Fruit fly (Drosophila melanogaster): Measurements from ENCODE around the gene CG32095.

The CG32095 gene

dm6 chr3L:11819639-11820456, 5.7 kb downstream of the CG32095 start (continued):
- TF ChIP-seq CG6792 (GFP tag; optimal IDR thresholded peaks at IDR 0.05) (peak; percentile 20), vri (GFP tag; optimal IDR thresholded peaks at IDR 0.05) (peak; percentile 59)

dm6 chr3L:11816641-11817040, 8.9 kb downstream of the CG32095 start:
- TF ChIP-seq CG11902 (GFP tag; optimal IDR thresholded peaks at IDR 0.05) (no peak), CG6792 (GFP tag; optimal IDR thresholded peaks at IDR 0.05) (no peak), CG8632 (GFP tag; optimal IDR thresholded peaks at IDR 0.05) (no peak), ss (GFP tag; optimal IDR thresholded peaks at IDR 0.05) (no peak), fkh (GFP tag; optimal IDR thresholded peaks at IDR 0.05) (no peak), fd85E (GFP tag; optimal IDR thresholded peaks at IDR 0.05) (no peak)

dm6 chr3L:11815220-11815797, 10.2 kb downstream of the CG32095 start, which contains the start of gene CG14130:
TSS of gene CG14130 (plus strand) at chr3L:11815444.
- TF ChIP-seq dsx (GFP tag; optimal IDR thresholded peaks at IDR 0.05; ENCODE audit: poor library complexity, severe bottlenecking) (no peak), CG32006 (GFP tag; optimal IDR thresholded peaks at IDR 0.05) (no peak), achi (GFP tag; optimal IDR thresholded peaks at IDR 0.05) (peak; percentile 71)

dm6 chr3L:11814655-11815054, 10.9 kb downstream of the CG32095 start, which contains the start of gene Cubn2:
TSS of gene Cubn2 (minus strand) at chr3L:11814755.
- TF ChIP-seq net (GFP tag; optimal IDR thresholded peaks at IDR 0.05) (no peak), cyc (GFP tag; optimal IDR thresholded peaks at IDR 0.05) (no peak), Met (GFP tag; optimal IDR thresholded peaks at IDR 0.05) (no peak), eg (GFP tag; IDR thresholded peaks at IDR 0.05) (no peak)

- TF ChIP-seq salr (GFP tag; optimal IDR thresholded peaks at IDR 0.05), result no peak
- TF ChIP-seq CG6276 (GFP tag; optimal IDR thresholded peaks at IDR 0.05), result no peak
- TF ChIP-seq Eip93F (GFP tag; optimal IDR thresholded peaks at IDR 0.05), result no peak
- no peak for TF ChIP-seq eg (GFP tag; IDR thresholded peaks at IDR 0.05)
- no peak for TF ChIP-seq topi (GFP tag; optimal IDR thresholded peaks at IDR 0.05)
- no peak for TF ChIP-seq fkh (GFP tag; optimal IDR thresholded peaks at IDR 0.05)
- TF ChIP-seq Hr4 (GFP tag; optimal IDR thresholded peaks at IDR 0.05), result no peak
- TF ChIP-seq CG8632 (GFP tag; optimal IDR thresholded peaks at IDR 0.05), result no peak
- TF ChIP-seq CG10669 (GFP tag; optimal IDR thresholded peaks at IDR 0.05), result no peak
- TF ChIP-seq Ets21C (GFP tag; optimal IDR thresholded peaks at IDR 0.05), result no peak
- no peak for TF ChIP-seq CG6792 (GFP tag; optimal IDR thresholded peaks at IDR 0.05)
These were observed 23.9 kb downstream of the CG32095 start for dm6 chr3L:11801622-11802021.

- TF ChIP-seq CG11294 (GFP tag; IDR thresholded peaks at IDR 0.05) (no peak), pdm3 (GFP tag; optimal IDR thresholded peaks at IDR 0.05) (no peak)
These were observed 24.8 kb downstream of the CG32095 start, which contains the start of gene Gcat for dm6 chr3L:11800761-11801160. TSS of gene Gcat (minus strand) at chr3L:11800861.

dm6 chr3L:11795440-11795983, 30.0 kb downstream of the CG32095 start, which contains the start of gene Klp68D:
TSS of gene Klp68D (plus strand) at chr3L:11795614.
- no peak for TF ChIP-seq CG4318 (GFP tag; optimal IDR thresholded peaks at IDR 0.05)
- TF ChIP-seq CG8119 (GFP tag; IDR thresholded peaks at IDR 0.05), result no peak
- no peak for TF ChIP-seq CG6854 (GFP tag; optimal IDR thresholded peaks at IDR 0.05)
- no peak for TF ChIP-seq CG6808 (GFP tag; optimal IDR thresholded peaks at IDR 0.05)
